Fruit fly (Drosophila melanogaster) whole organism, embryonic: ENCODE measurements around the gene CG14036.

Source experiments
- Bdp1 ChIP-seq: fragments of 200-800 bp; sonication (Bioruptor generic); optimal IDR thresholded peaks from 3 replicates; lab custom pipeline; 2016; ENCODE audit warnings: missing biosample characterization, missing genetic modification characterization
- Bgb ChIP-seq: fragments of 200-800 bp; sonication (Bioruptor generic); IDR thresholded peaks from 2 replicates; pipeline ENCODE4 v1.3.6; 2022; ENCODE audit warnings: missing biosample characterization, missing genetic modification characterization; ENCODE audit not compliant: partially characterized antibody
- CG11696 ChIP-seq: fragments of 200-800 bp; sonication (Bioruptor generic); IDR thresholded peaks from 2 replicates; pipeline ENCODE4 v1.3.6; 2022; ENCODE audit warnings: missing biosample characterization, missing genetic modification characterization
- CG12104 ChIP-seq: fragments of 200-800 bp; sonication (Bioruptor generic); optimal IDR thresholded peaks from 3 replicates; lab custom pipeline; 2016; ENCODE audit warnings: missing biosample characterization, missing genetic modification characterization
- CG14860 ChIP-seq: fragments of 200-800 bp; sonication (Bioruptor generic); IDR thresholded peaks from 3 replicates; pipeline ENCODE4 v1.3.6; 2022; ENCODE audit warnings: missing biosample characterization, missing genetic modification characterization; ENCODE audit not compliant: partially characterized antibody
- CG16863 ChIP-seq: fragments of 200-800 bp; sonication (Bioruptor generic); optimal IDR thresholded peaks from 3 replicates; lab custom pipeline; 2016; ENCODE audit warnings: missing biosample characterization, missing genetic modification characterization
- CG17186 ChIP-seq: fragments of 200-800 bp; sonication (Bioruptor generic); optimal IDR thresholded peaks from 3 replicates; lab custom pipeline; 2017; ENCODE audit warnings: missing biosample characterization, missing genetic modification reagents, missing genetic modification characterization
- CG2116 ChIP-seq: fragments of 200-800 bp; sonication (Bioruptor generic); optimal IDR thresholded peaks from 3 replicates; lab custom pipeline; 2018; ENCODE audit warnings: missing biosample characterization, mild to moderate bottlenecking, missing genetic modification characterization
- CG2202 ChIP-seq: fragments of 200-800 bp; sonication (Bioruptor generic); optimal IDR thresholded peaks from 2 replicates; lab custom pipeline; 2018; ENCODE audit warnings: missing biosample characterization, mild to moderate bottlenecking, missing genetic modification characterization
- CG3407 ChIP-seq: fragments of 200-800 bp; sonication (Bioruptor generic); optimal IDR thresholded peaks from 2 replicates; lab custom pipeline; 2018; ENCODE audit warnings: missing biosample characterization, mild to moderate bottlenecking, missing genetic modification characterization
- CG3838 ChIP-seq: fragments of 200-800 bp; sonication (Bioruptor generic); optimal IDR thresholded peaks from 3 replicates; lab custom pipeline; 2016; ENCODE audit warnings: missing biosample characterization, missing genetic modification characterization
- CG5953 ChIP-seq: fragments of 200-800 bp; sonication (Bioruptor generic); IDR thresholded peaks from 2 replicates; pipeline ENCODE4 v1.3.6; 2022; ENCODE audit warnings: missing biosample characterization, missing genetic modification characterization
- CG6765 ChIP-seq: fragments of 200-800 bp; sonication (Bioruptor generic); optimal IDR thresholded peaks from 3 replicates; lab custom pipeline; 2017; ENCODE audit warnings: missing biosample characterization, mild to moderate bottlenecking, missing genetic modification characterization
- CG8281 ChIP-seq: fragments of 200-800 bp; sonication (Bioruptor generic); optimal IDR thresholded peaks from 2 replicates; lab custom pipeline; 2018; ENCODE audit warnings: missing biosample characterization, mild to moderate bottlenecking, missing genetic modification characterization, moderate library complexity
- CG8290 ChIP-seq, 3 experiments: fragments of 200-800 bp; sonication (Bioruptor generic); optimal IDR thresholded peaks; 2 replicates each; lab custom pipeline; 2016 to 2019; ENCODE audit warnings: missing biosample characterization in 3 of 3, missing genetic modification characterization in 3 of 3, mild to moderate bottlenecking in 2 of 3, moderate library complexity in 1 of 3
- CHES-1-like ChIP-seq: fragments of 200-800 bp; sonication (Bioruptor generic); optimal IDR thresholded peaks from 2 replicates; lab custom pipeline; 2016; ENCODE audit warnings: missing biosample characterization, missing genetic modification characterization
- Fer3 ChIP-seq: fragments of 200-800 bp; sonication (Bioruptor generic); optimal IDR thresholded peaks from 2 replicates; lab custom pipeline; 2018; ENCODE audit warnings: missing biosample characterization, mild to moderate bottlenecking, missing genetic modification characterization, moderate library complexity
- Hand ChIP-seq: fragments of 200-800 bp; sonication (Bioruptor generic); optimal IDR thresholded peaks from 2 replicates; lab custom pipeline; 2017; ENCODE audit warnings: mild to moderate bottlenecking, missing biosample characterization, missing genetic modification reagents, missing genetic modification characterization
- Hr39 ChIP-seq: fragments of >200 bp; optimal IDR thresholded peaks from 2 replicates; lab custom pipeline; 2017
- NC2β ChIP-seq: fragments of 200-800 bp; sonication (Bioruptor generic); optimal IDR thresholded peaks from 2 replicates; lab custom pipeline; 2016; ENCODE audit warnings: missing biosample characterization, missing genetic modification characterization
- NFAT ChIP-seq: fragments of 200-800 bp; sonication (Bioruptor generic); IDR thresholded peaks from 2 replicates; pipeline ENCODE4 v1.3.6; 2022; ENCODE audit warnings: missing biosample characterization, missing genetic modification characterization
- Pdp1 ChIP-seq, 2 experiments: fragments of 200-800 bp; sonication (Bioruptor generic); optimal IDR thresholded peaks; 3 replicates each; lab custom pipeline; 2016; ENCODE audit warnings: missing biosample characterization in 2 of 2, missing genetic modification characterization in 2 of 2, mild to moderate bottlenecking in 1 of 2, moderate library complexity in 1 of 2
- Ravus ChIP-seq: fragments of 200-800 bp; sonication (Bioruptor generic); IDR thresholded peaks from 2 replicates; pipeline ENCODE4 v1.3.6; 2022; ENCODE audit warnings: missing biosample characterization, missing genetic modification characterization
- Ssrp ChIP-seq: fragments of 200-800 bp; sonication (Bioruptor generic); optimal IDR thresholded peaks from 2 replicates; lab custom pipeline; 2018; ENCODE audit warnings: missing biosample characterization, mild to moderate bottlenecking, missing genetic modification characterization, moderate library complexity
- bab2 ChIP-seq: fragments of 200-800 bp; sonication (Bioruptor generic); optimal IDR thresholded peaks from 2 replicates; lab custom pipeline; 2016; ENCODE audit warnings: missing biosample characterization, missing genetic modification characterization
- bigmax ChIP-seq: fragments of 200-800 bp; sonication (Bioruptor generic); optimal IDR thresholded peaks from 2 replicates; lab custom pipeline; 2018; ENCODE audit warnings: missing biosample characterization, mild to moderate bottlenecking, missing genetic modification characterization
- chn ChIP-seq: fragments of 200-800 bp; sonication (Bioruptor generic); optimal IDR thresholded peaks from 2 replicates; lab custom pipeline; 2016; ENCODE audit warnings: missing biosample characterization, missing genetic modification characterization
- croc ChIP-seq: fragments of 200-800 bp; sonication (Bioruptor generic); conservative IDR thresholded peaks from 3 replicates; pipeline ENCODE4 v1.3.6; 2022; ENCODE audit warnings: missing biosample characterization, missing genetic modification characterization
- crol ChIP-seq: fragments of 200-800 bp; sonication (Bioruptor generic); IDR thresholded peaks from 2 replicates; pipeline ENCODE4 v1.3.6; 2022; ENCODE audit warnings: missing biosample characterization, missing genetic modification characterization
- exex ChIP-seq: fragments of 200-800 bp; sonication (Bioruptor generic); optimal IDR thresholded peaks from 4 replicates; lab custom pipeline; 2018; ENCODE audit warnings: missing biosample characterization, mild to moderate bottlenecking, missing genetic modification characterization, moderate library complexity
- eyg ChIP-seq: fragments of 200-800 bp; sonication (Bioruptor generic); optimal IDR thresholded peaks from 3 replicates; lab custom pipeline; 2016; ENCODE audit warnings: missing biosample characterization, missing genetic modification characterization
- gcm2 ChIP-seq: fragments of 200-800 bp; sonication (Bioruptor generic); optimal IDR thresholded peaks from 2 replicates; lab custom pipeline; 2016; ENCODE audit warnings: missing biosample characterization, missing genetic modification characterization
- gsb ChIP-seq: fragments of 200-800 bp; sonication (Bioruptor generic); IDR thresholded peaks from 2 replicates; pipeline ENCODE4 v1.3.6; 2022; ENCODE audit warnings: missing biosample characterization, missing genetic modification characterization
- hth ChIP-seq: fragments of >200 bp; optimal IDR thresholded peaks from 2 replicates; lab custom pipeline; 2017; ENCODE audit warnings: inconsistent platforms
- ken ChIP-seq: fragments of 200-800 bp; sonication (Bioruptor generic); IDR thresholded peaks from 3 replicates; pipeline ENCODE4 v1.3.6; 2022; ENCODE audit warnings: missing biosample characterization, missing genetic modification characterization
- klu ChIP-seq: fragments of 200-800 bp; sonication (Bioruptor generic); IDR thresholded peaks from 2 replicates; pipeline ENCODE4 v1.3.6; 2022; ENCODE audit warnings: missing biosample characterization, missing genetic modification characterization
- lbe ChIP-seq: fragments of 200-800 bp; sonication (Bioruptor generic); optimal IDR thresholded peaks from 2 replicates; lab custom pipeline; 2016; ENCODE audit warnings: missing biosample characterization, mild to moderate bottlenecking, missing genetic modification characterization
- mirr ChIP-seq: fragments of 200-800 bp; sonication (Bioruptor generic); optimal IDR thresholded peaks from 3 replicates; lab custom pipeline; 2018; ENCODE audit warnings: missing biosample characterization, mild to moderate bottlenecking, missing genetic modification characterization
- phol ChIP-seq: fragments of 200-800 bp; sonication (Bioruptor generic); optimal IDR thresholded peaks from 3 replicates; lab custom pipeline; 2018; ENCODE audit warnings: missing biosample characterization, mild to moderate bottlenecking, missing genetic modification characterization, moderate library complexity
- pnt ChIP-seq: fragments of 200-800 bp; sonication (Bioruptor generic); optimal IDR thresholded peaks from 3 replicates; lab custom pipeline; 2016; ENCODE audit warnings: missing biosample characterization, missing genetic modification characterization
- scrt ChIP-seq: fragments of 200-800 bp; sonication (Bioruptor generic); optimal IDR thresholded peaks from 2 replicates; lab custom pipeline; 2018; ENCODE audit warnings: missing biosample characterization, mild to moderate bottlenecking, missing genetic modification characterization, moderate library complexity
- shn ChIP-seq: fragments of 200-800 bp; sonication (Bioruptor generic); optimal IDR thresholded peaks from 3 replicates; lab custom pipeline; 2016; ENCODE audit warnings: missing biosample characterization, missing genetic modification characterization
- slbo ChIP-seq: fragments of 200-800 bp; sonication (Bioruptor generic); IDR thresholded peaks from 2 replicates; pipeline ENCODE4 v1.3.6; 2022; ENCODE audit warnings: missing biosample characterization, missing genetic modification characterization
- slou ChIP-seq: fragments of 200-800 bp; sonication (Bioruptor generic); optimal IDR thresholded peaks from 3 replicates; lab custom pipeline; 2016; ENCODE audit warnings: missing biosample characterization, missing genetic modification characterization
- tap ChIP-seq: fragments of 200-800 bp; optimal IDR thresholded peaks from 3 replicates; lab custom pipeline; 2019; ENCODE audit warnings: missing biosample characterization, mild to moderate bottlenecking, missing genetic modification characterization, moderate library complexity
- tin ChIP-seq: fragments of 200-800 bp; sonication (Bioruptor generic); optimal IDR thresholded peaks from 3 replicates; lab custom pipeline; 2016; ENCODE audit warnings: missing biosample characterization, missing genetic modification characterization
- ttk ChIP-seq: fragments of 200-800 bp; sonication (Bioruptor generic); IDR thresholded peaks from 2 replicates; pipeline ENCODE4 v2.1.2; 2022; ENCODE audit warnings: missing biosample characterization, missing genetic modification characterization
- tup ChIP-seq: fragments of 200-800 bp; sonication (Bioruptor generic); optimal IDR thresholded peaks from 2 replicates; lab custom pipeline; 2016; ENCODE audit warnings: missing biosample characterization, mild to moderate bottlenecking, missing genetic modification characterization, moderate library complexity
- vfl ChIP-seq: fragments of 200-800 bp; sonication (Bioruptor generic); optimal IDR thresholded peaks from 2 replicates; lab custom pipeline; 2016; ENCODE audit warnings: missing biosample characterization, missing genetic modification characterization

The CG14036 gene

DNA sequence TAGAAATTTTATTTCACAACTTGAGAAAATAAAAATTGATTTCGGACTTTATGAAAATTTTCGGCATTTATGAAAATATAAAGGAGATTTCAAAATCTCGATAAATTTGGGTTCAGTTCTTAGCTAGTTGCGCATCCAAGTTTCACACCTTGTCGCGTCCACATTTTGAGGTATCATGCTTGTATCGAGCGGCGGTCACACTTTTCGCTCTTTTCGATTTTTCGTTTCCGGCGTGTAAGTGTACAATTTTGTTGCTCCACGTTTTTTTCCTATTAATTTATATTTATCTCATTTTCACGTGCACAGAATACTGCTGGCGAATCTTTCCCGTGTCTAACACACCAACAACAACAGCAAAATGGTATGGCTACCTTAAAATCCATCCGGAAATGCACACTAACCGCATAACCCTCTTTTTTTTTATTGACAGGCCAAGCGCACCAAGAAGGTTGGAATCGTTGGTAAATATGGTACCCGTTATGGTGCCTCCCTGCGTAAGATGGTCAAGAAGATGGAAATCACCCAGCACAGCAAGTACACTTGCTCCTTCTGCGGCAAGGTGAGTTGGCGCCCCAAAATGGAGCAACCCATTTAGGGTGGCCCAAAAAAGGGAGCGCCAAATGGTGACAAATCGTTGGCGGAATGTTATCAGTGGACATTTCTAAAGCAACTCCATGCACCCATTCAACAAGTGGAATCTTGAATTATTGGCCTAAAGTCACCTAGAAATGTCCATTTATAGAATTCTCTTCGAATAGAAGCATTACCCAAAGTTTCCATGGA, 16.2 kb upstream of the CG14036 start, which contains the start of gene RpL37A (continued):
- TF ChIP-seq exex = peak; percentile 54
- peak; percentile 62 for TF ChIP-seq CG16863
- TF ChIP-seq Hand = peak; percentile 24
- TF ChIP-seq slbo (GFP tag; lab: Robert Waterston, UW) = peak; percentile 61
- TF ChIP-seq CG14860 (GFP tag; lab: Robert Waterston, UW) = no peak
- no peak for TF ChIP-seq Ravus (GFP tag; lab: Robert Waterston, UW)
- TF ChIP-seq Bdp1 = peak; percentile 62
- TF ChIP-seq Fer3 = peak; percentile 79
- peak; percentile 59 for TF ChIP-seq CG2202 (tag; lab: Kevin White, UChicago)
- peak; percentile 60 to 85 for TF ChIP-seq Pdp1 (GFP tag; optimal IDR thresholded peaks at IDR 0.05; lab: Kevin White, UChicago)
- TF ChIP-seq crol (GFP tag; lab: Robert Waterston, UW) = 0 out of 2 replicates have a peak, but pooled peaks have one; percentile 21
- peak; percentile 83 for TF ChIP-seq phol (tag; lab: Kevin White, UChicago)
- TF ChIP-seq gcm2 (GFP tag; lab: Kevin White, UChicago) = peak; percentile 72
- TF ChIP-seq chn = peak; percentile 38
- peak; percentile 50; the same call in 1 of the 2 replicates for TF ChIP-seq Bgb (GFP tag; lab: Robert Waterston, UW)
- TF ChIP-seq lbe (GFP tag; lab: Kevin White, UChicago) = peak; percentile 39
- peak; percentile 94 for TF ChIP-seq CG6765 (GFP tag; lab: Kevin White, UChicago)
- TF ChIP-seq mirr = peak; percentile 75
- TF ChIP-seq bab2 (GFP tag; lab: Kevin White, UChicago) = peak; percentile 23
- peak; percentile 86 for TF ChIP-seq CG2116 (GFP tag; lab: Kevin White, UChicago)
- peak; percentile 83 for TF ChIP-seq scrt (GFP tag; lab: Kevin White, UChicago)
- peak; percentile 80 for TF ChIP-seq bigmax (GFP tag; lab: Kevin White, UChicago)
- TF ChIP-seq ttk = peak; percentile 57
- TF ChIP-seq hth = no peak
- TF ChIP-seq Ssrp (tag; lab: Kevin White, UChicago) = peak; percentile 55
- TF ChIP-seq NC2β (GFP tag; lab: Kevin White, UChicago) = peak; percentile 94
- no peak for TF ChIP-seq vfl (GFP tag; lab: Kevin White, UChicago)
- peak; percentile 66 for TF ChIP-seq tap (tag; lab: Kevin White, UChicago)
- TF ChIP-seq CG17186 (GFP tag; lab: Kevin White, UChicago) = peak; percentile 92
- peak; percentile 79 for TF ChIP-seq slou (GFP tag; lab: Kevin White, UChicago)
- TF ChIP-seq shn (GFP tag; lab: Kevin White, UChicago) = peak; percentile 47
- peak; percentile 86 for TF ChIP-seq CG8290 (GFP tag; optimal IDR thresholded peaks at IDR 0.05; lab: Kevin White, UChicago)
- peak; percentile 81 to 89 for TF ChIP-seq CG8290 (tag; optimal IDR thresholded peaks at IDR 0.05; lab: Kevin White, UChicago)
- peak; percentile 54; the same call in 1 of the 2 replicates for TF ChIP-seq gsb (GFP tag; lab: Robert Waterston, UW)
- peak; percentile 33 for TF ChIP-seq CG8281 (tag; lab: Kevin White, UChicago)
- peak; percentile 18 for TF ChIP-seq CG3838 (GFP tag; lab: Kevin White, UChicago)
- no peak; the same call in 1 of the 2 replicates for TF ChIP-seq NFAT (GFP tag; lab: Robert Waterston, UW)
- peak; percentile 87 for TF ChIP-seq CG12104 (GFP tag; lab: Kevin White, UChicago)
- TF ChIP-seq klu (GFP tag; lab: Robert Waterston, UW) = peak; percentile 33; the same call in 1 of the 2 replicates
- TF ChIP-seq CG11696 (GFP tag; lab: Robert Waterston, UW) = 0 out of 2 replicates have a peak, but pooled peaks have one; percentile 32
- TF ChIP-seq CHES-1-like (GFP tag; lab: Kevin White, UChicago) = peak; percentile 76
- TF ChIP-seq Hr39 (lab: Kevin White, UChicago) = no peak
- peak; percentile 61 for TF ChIP-seq tin (GFP tag; lab: Kevin White, UChicago)
- peak; percentile 30 for TF ChIP-seq tup
- TF ChIP-seq ken = peak; percentile 82
- peak; percentile 69 for TF ChIP-seq CG5953
- no peak for TF ChIP-seq croc (GFP tag; lab: Robert Waterston, UW)
- no peak for TF ChIP-seq pnt (GFP tag; lab: Kevin White, UChicago)
- TF ChIP-seq CG3407 (GFP tag; lab: Kevin White, UChicago) = peak; percentile 69
- peak; percentile 83 for TF ChIP-seq eyg (GFP tag; lab: Kevin White, UChicago)
